Fruit fly (Drosophila melanogaster) S2 (cell line): ENCODE results near the gene CG17786.

Source experiments
- CG8478 ChIP-seq: fragments of >200 bp; optimal IDR thresholded peaks from 2 replicates; lab custom pipeline; 2018
- CTCF ChIP-seq, 2 experiments: fragments of >200 bp; optimal IDR thresholded peaks; 2 replicates each; lab custom pipeline; 2018

- TF ChIP-seq CG8478, result no peak
- no peak for TF ChIP-seq CTCF (optimal IDR thresholded peaks at IDR 0.05; lab: Kevin White, UChicago)
These were observed 32.3 kb downstream of the CG17786 start, which contains the start of gene mora for dm6 chr3R:24186188-24186587.
